Fruit fly (Drosophila melanogaster) whole organism, embryonic: ENCODE data around the gene CG4218.

Experiments
- B-H1 ChIP-seq: fragments of 200-800 bp; sonication (Bioruptor generic); IDR thresholded peaks from 3 replicates; pipeline ENCODE4 v1.3.6; 2022; ENCODE audit warnings: missing biosample characterization, missing genetic modification characterization
- CG10267 ChIP-seq: fragments of 200-800 bp; sonication (Bioruptor generic); optimal IDR thresholded peaks from 2 replicates; lab custom pipeline; 2018; ENCODE audit warnings: missing biosample characterization, mild to moderate bottlenecking, missing genetic modification characterization, moderate library complexity
- CG10565 ChIP-seq: fragments of 200-800 bp; sonication (Bioruptor generic); optimal IDR thresholded peaks from 3 replicates; lab custom pipeline; 2016; ENCODE audit warnings: missing biosample characterization, mild to moderate bottlenecking, missing genetic modification characterization
- CG11093 ChIP-seq: fragments of 200-800 bp; sonication (Bioruptor generic); IDR thresholded peaks from 3 replicates; pipeline ENCODE4 v1.3.6; 2022; ENCODE audit warnings: missing biosample characterization, missing genetic modification characterization
- CG11398 ChIP-seq: fragments of 200-800 bp; sonication (Bioruptor generic); optimal IDR thresholded peaks from 2 replicates; lab custom pipeline; 2016; ENCODE audit warnings: missing biosample characterization, missing genetic modification characterization
- CG12942 ChIP-seq: fragments of 200-800 bp; sonication (Bioruptor generic); optimal IDR thresholded peaks from 3 replicates; lab custom pipeline; 2016; ENCODE audit warnings: missing biosample characterization, missing genetic modification characterization
- CG15011 ChIP-seq: fragments of 200-800 bp; sonication (Bioruptor generic); optimal IDR thresholded peaks from 3 replicates; lab custom pipeline; 2018; ENCODE audit warnings: missing biosample characterization, mild to moderate bottlenecking, missing genetic modification characterization
- CG15073 ChIP-seq: fragments of 200-800 bp; sonication (Bioruptor generic); optimal IDR thresholded peaks from 2 replicates; lab custom pipeline; 2016; ENCODE audit warnings: missing biosample characterization, missing genetic modification characterization
- CG1529 ChIP-seq: fragments of 200-800 bp; sonication (Bioruptor generic); optimal IDR thresholded peaks from 3 replicates; lab custom pipeline; 2018; ENCODE audit warnings: missing biosample characterization, missing genetic modification characterization
- CG15514 ChIP-seq: fragments of 200-800 bp; sonication (Bioruptor generic); optimal IDR thresholded peaks from 3 replicates; lab custom pipeline; 2017; ENCODE audit warnings: missing biosample characterization, missing genetic modification characterization, mild to moderate bottlenecking, moderate library complexity, missing genetic modification reagents
- CG18011 ChIP-seq: fragments of 200-800 bp; sonication (Bioruptor generic); optimal IDR thresholded peaks from 2 replicates; lab custom pipeline; 2017; ENCODE audit warnings: missing biosample characterization, missing genetic modification characterization, mild to moderate bottlenecking, moderate library complexity, missing genotype
- CG2129 ChIP-seq: fragments of 200-800 bp; sonication (Bioruptor generic); IDR thresholded peaks from 2 replicates; pipeline ENCODE4 v1.3.6; 2022; ENCODE audit warnings: missing biosample characterization, missing genetic modification characterization; ENCODE audit not compliant: partially characterized antibody
- CG31388 ChIP-seq: fragments of 200-800 bp; sonication (Bioruptor generic); optimal IDR thresholded peaks from 2 replicates; lab custom pipeline; 2016; ENCODE audit warnings: missing biosample characterization, missing genetic modification characterization
- CG3995 ChIP-seq: fragments of 200-800 bp; sonication (Bioruptor generic); optimal IDR thresholded peaks from 3 replicates; lab custom pipeline; 2016; ENCODE audit warnings: missing biosample characterization, missing genetic modification characterization
- CG43689 ChIP-seq: fragments of 200-800 bp; sonication (Bioruptor generic); IDR thresholded peaks from 2 replicates; pipeline ENCODE4 v1.3.6; 2022; ENCODE audit warnings: missing biosample characterization, missing genetic modification characterization
- CG4424 ChIP-seq: fragments of 200-800 bp; sonication (Bioruptor generic); optimal IDR thresholded peaks from 3 replicates; lab custom pipeline; 2016; ENCODE audit warnings: missing biosample characterization, missing genetic modification characterization
- CG4707 ChIP-seq: fragments of 200-800 bp; sonication (Bioruptor generic); optimal IDR thresholded peaks from 2 replicates; lab custom pipeline; 2018; ENCODE audit warnings: missing biosample characterization, mild to moderate bottlenecking, missing genetic modification characterization, moderate library complexity
- CG5245 ChIP-seq: fragments of 200-800 bp; sonication (Bioruptor generic); optimal IDR thresholded peaks from 3 replicates; lab custom pipeline; 2016; ENCODE audit warnings: missing biosample characterization, missing genetic modification characterization
- CG5953 ChIP-seq: fragments of 200-800 bp; sonication (Bioruptor generic); IDR thresholded peaks from 2 replicates; pipeline ENCODE4 v1.3.6; 2022; ENCODE audit warnings: missing biosample characterization, missing genetic modification characterization
- CG7357 ChIP-seq: fragments of 200-800 bp; sonication (Bioruptor generic); IDR thresholded peaks from 3 replicates; pipeline ENCODE4 v1.3.6; 2022; ENCODE audit warnings: missing biosample characterization, missing genetic modification characterization
- CG7556 ChIP-seq: fragments of 200-800 bp; sonication (Bioruptor generic); optimal IDR thresholded peaks from 2 replicates; lab custom pipeline; 2017; ENCODE audit warnings: missing biosample characterization, mild to moderate bottlenecking, missing genetic modification characterization
- CG7786 ChIP-seq: fragments of 200-800 bp; sonication (Bioruptor generic); optimal IDR thresholded peaks from 2 replicates; lab custom pipeline; 2016; ENCODE audit warnings: missing biosample characterization, missing genetic modification characterization
- CG8478 ChIP-seq: fragments of >200 bp; optimal IDR thresholded peaks from 2 replicates; lab custom pipeline; 2018
- CG8924 ChIP-seq: fragments of 200-800 bp; optimal IDR thresholded peaks from 3 replicates; lab custom pipeline; 2019; ENCODE audit warnings: missing biosample characterization, mild to moderate bottlenecking, missing genetic modification characterization, moderate library complexity
- Deaf1 ChIP-seq: fragments of 200-800 bp; optimal IDR thresholded peaks from 3 replicates; lab custom pipeline; 2019; ENCODE audit warnings: missing biosample characterization, mild to moderate bottlenecking, missing genetic modification characterization, moderate library complexity
- Dref ChIP-seq: fragments of 200-800 bp; sonication (Bioruptor generic); IDR thresholded peaks from 2 replicates; pipeline ENCODE4 v1.3.6; 2022; ENCODE audit warnings: missing biosample characterization, missing genetic modification characterization
- Drgx ChIP-seq: fragments of 200-800 bp; sonication (Bioruptor generic); IDR thresholded peaks from 2 replicates; pipeline ENCODE4 v1.3.6; 2022; ENCODE audit warnings: missing biosample characterization, missing genetic modification characterization
- Fer1 ChIP-seq: fragments of 200-800 bp; sonication (Bioruptor generic); optimal IDR thresholded peaks from 2 replicates; lab custom pipeline; 2017; ENCODE audit warnings: missing biosample characterization, mild to moderate bottlenecking, missing genetic modification characterization
- H15 ChIP-seq: fragments of 200-800 bp; sonication (Bioruptor generic); IDR thresholded peaks from 3 replicates; pipeline ENCODE4 v1.3.6; 2022; ENCODE audit warnings: missing biosample characterization, missing genetic modification characterization
- Hr3 ChIP-seq: fragments of 200-800 bp; sonication (Bioruptor generic); optimal IDR thresholded peaks from 3 replicates; lab custom pipeline; 2016; ENCODE audit warnings: missing biosample characterization, missing genetic modification characterization
- Jarid2 ChIP-seq: fragments of 200-800 bp; sonication (Bioruptor generic); optimal IDR thresholded peaks from 3 replicates; lab custom pipeline; 2017; ENCODE audit warnings: mild to moderate bottlenecking, missing biosample characterization, missing genetic modification reagents, missing genetic modification characterization
- Kr ChIP-seq: fragments of 200-800 bp; sonication (Bioruptor generic); optimal IDR thresholded peaks from 2 replicates; lab custom pipeline; 2017; ENCODE audit warnings: missing biosample characterization, mild to moderate bottlenecking, missing genetic modification characterization
- Mes4 ChIP-seq: fragments of 200-800 bp; sonication (Bioruptor generic); optimal IDR thresholded peaks from 2 replicates; lab custom pipeline; 2016; ENCODE audit warnings: missing biosample characterization, missing genetic modification characterization
- NFAT ChIP-seq: fragments of 200-800 bp; sonication (Bioruptor generic); IDR thresholded peaks from 2 replicates; pipeline ENCODE4 v1.3.6; 2022; ENCODE audit warnings: missing biosample characterization, missing genetic modification characterization
- Optix ChIP-seq: fragments of 200-800 bp; sonication (Bioruptor generic); IDR thresholded peaks from 3 replicates; pipeline ENCODE4 v1.3.6; 2022; ENCODE audit warnings: missing biosample characterization, missing genetic modification characterization
- Scr ChIP-seq: fragments of 200-800 bp; sonication (Bioruptor generic); IDR thresholded peaks from 2 replicates; pipeline ENCODE4 v1.3.6; 2022; ENCODE audit warnings: missing biosample characterization, missing genetic modification characterization; ENCODE audit not compliant: partially characterized antibody
- Xbp1 ChIP-seq: fragments of 200-800 bp; sonication (Bioruptor generic); optimal IDR thresholded peaks from 3 replicates; lab custom pipeline; 2016; ENCODE audit warnings: missing biosample characterization, mild to moderate bottlenecking, missing genetic modification characterization
- dan ChIP-seq: fragments of 200-800 bp; sonication (Bioruptor generic); IDR thresholded peaks from 2 replicates; pipeline ENCODE4 v1.3.6; 2022; ENCODE audit warnings: missing biosample characterization, missing genetic modification characterization
- dmrt11E ChIP-seq: fragments of 200-800 bp; sonication (Bioruptor generic); optimal IDR thresholded peaks from 3 replicates; lab custom pipeline; 2018; ENCODE audit warnings: missing biosample characterization, mild to moderate bottlenecking, missing genetic modification characterization, moderate library complexity
- dmrt99B ChIP-seq: fragments of 200-800 bp; sonication (Bioruptor generic); optimal IDR thresholded peaks from 2 replicates; lab custom pipeline; 2018; ENCODE audit warnings: missing biosample characterization, mild to moderate bottlenecking, missing genetic modification characterization, moderate library complexity
- dpn ChIP-seq, 2 experiments: fragments of 200-800 bp; sonication (Bioruptor generic); optimal IDR thresholded peaks; 3 replicates each; lab custom pipeline; 2016; ENCODE audit warnings: missing biosample characterization in 2 of 2, missing genetic modification characterization in 2 of 2
- esg ChIP-seq: fragments of 200-800 bp; sonication (Bioruptor generic); conservative IDR thresholded peaks from 2 replicates; pipeline ENCODE4 v1.3.6; 2022; ENCODE audit warnings: missing biosample characterization, missing genetic modification characterization
- ftz-f1 ChIP-seq: fragments of 200-800 bp; sonication (Bioruptor generic); optimal IDR thresholded peaks from 2 replicates; lab custom pipeline; 2016; ENCODE audit warnings: missing biosample characterization, missing genetic modification characterization
- knrl ChIP-seq: fragments of 200-800 bp; sonication (Bioruptor generic); IDR thresholded peaks from 3 replicates; pipeline ENCODE4 v1.3.6; 2022; ENCODE audit warnings: missing biosample characterization, missing genetic modification characterization; ENCODE audit not compliant: partially characterized antibody
- org-1 ChIP-seq: fragments of 200-800 bp; sonication (Bioruptor generic); optimal IDR thresholded peaks from 2 replicates; lab custom pipeline; 2017; ENCODE audit warnings: missing biosample characterization, missing genetic modification characterization
- rib ChIP-seq: fragments of 200-800 bp; sonication (Bioruptor generic); IDR thresholded peaks from 2 replicates; pipeline ENCODE4 v1.3.6; 2022; ENCODE audit warnings: missing biosample characterization, missing genetic modification characterization
- salm ChIP-seq: fragments of 200-800 bp; sonication (Bioruptor generic); optimal IDR thresholded peaks from 2 replicates; lab custom pipeline; 2018; ENCODE audit warnings: missing biosample characterization, mild to moderate bottlenecking, missing genetic modification characterization
- sens ChIP-seq: fragments of 200-800 bp; sonication (Bioruptor generic); peaks from one replicate; lab custom pipeline; 2016; ENCODE audit warnings: missing biosample characterization, missing genetic modification characterization
- tll ChIP-seq, 2 experiments: fragments of 200-800 bp in 1 of 2; fragments of >200 bp in 1 of 2; sonication (Bioruptor generic) in 1 of 2; optimal IDR thresholded peaks; 2 replicates each; lab custom pipeline; 2017 to 2019; ENCODE audit warnings: missing biosample characterization in 2 of 2, missing genetic modification characterization in 2 of 2, mild to moderate bottlenecking in 1 of 2, moderate library complexity in 1 of 2
- wdn ChIP-seq: fragments of 200-800 bp; sonication (Bioruptor generic); IDR thresholded peaks from 2 replicates; pipeline ENCODE4 v1.3.6; 2022; ENCODE audit warnings: missing biosample characterization, missing genetic modification characterization
- zen2 ChIP-seq: fragments of 200-800 bp; sonication (Bioruptor generic); IDR thresholded peaks from 3 replicates; pipeline ENCODE4 v1.3.6; 2022; ENCODE audit warnings: missing biosample characterization, missing genetic modification characterization; ENCODE audit not compliant: partially characterized antibody

CG4218 gene

dm6 chr2L:14500383-14500782 lies 48.5 kb downstream of the CG4218 start (continued):
- TF ChIP-seq Optix (no peak), CG18011 (GFP tag; lab: Kevin White, UChicago) (peak; percentile 16), wdn (GFP tag; lab: Robert Waterston, UW) (no peak), CG10565 (GFP tag; lab: Kevin White, UChicago) (no peak), CG5953 (GFP tag; lab: Robert Waterston, UW) (peak; percentile 43; the same call in 1 of the 2 replicates), CG1529 (GFP tag; lab: Kevin White, UChicago) (peak; percentile 40), CG7786 (GFP tag; lab: Kevin White, UChicago) (peak; percentile 26), CG8478 (lab: Kevin White, UChicago) (no peak), CG3995 (GFP tag; lab: Kevin White, UChicago) (no peak), Xbp1 (GFP tag; lab: Kevin White, UChicago) (peak; percentile 44), CG15514 (GFP tag; lab: Kevin White, UChicago) (peak; percentile 31), Kr (GFP tag; lab: Kevin White, UChicago) (peak; percentile 21), dan (no peak), Jarid2 (GFP tag; lab: Kevin White, UChicago) (peak; percentile 28), Dref (no peak), H15 (GFP tag; lab: Robert Waterston, UW) (peak; percentile 71), CG11093 (GFP tag; lab: Robert Waterston, UW) (peak; percentile 71; the same call in 2 of the 3 replicates), dpn (GFP tag; optimal IDR thresholded peaks at IDR 0.05; lab: Kevin White, UChicago) (peak in 1 of 2 experiments; percentile 68), CG8924 (tag; lab: Kevin White, UChicago) (peak; percentile 77), dmrt11E (tag; lab: Kevin White, UChicago) (peak; percentile 70), zen2 (GFP tag; lab: Robert Waterston, UW) (no peak), knrl (GFP tag; lab: Robert Waterston, UW) (no peak), ftz-f1 (GFP tag; lab: Kevin White, UChicago) (no peak), tll (GFP tag; optimal IDR thresholded peaks at IDR 0.05; lab: Kevin White, UChicago) (no peak), salm (peak; percentile 52), B-H1 (GFP tag; lab: Robert Waterston, UW) (peak; percentile 68; the same call in 1 of the 3 replicates), esg (0 out of 2 replicates have a peak, but pooled peaks have one; percentile 23), Hr3 (peak; percentile 72), dmrt99B (tag; lab: Kevin White, UChicago) (peak; percentile 77), org-1 (GFP tag; lab: Kevin White, UChicago) (peak; percentile 58), CG4707 (peak; percentile 35), Fer1 (GFP tag; lab: Kevin White, UChicago) (peak; percentile 46), CG10267 (peak; percentile 71), Scr (GFP tag; lab: Robert Waterston, UW) (no peak), CG11398 (GFP tag; lab: Kevin White, UChicago) (no peak), rib (GFP tag; lab: Robert Waterston, UW) (no peak), CG43689 (GFP tag; lab: Robert Waterston, UW) (0 out of 2 replicates have a peak, but pooled peaks have one; percentile 18), CG2129 (GFP tag; lab: Robert Waterston, UW) (no peak), CG15011 (GFP tag; lab: Kevin White, UChicago) (peak; percentile 51), CG7556 (GFP tag; lab: Kevin White, UChicago) (peak; percentile 76), CG31388 (GFP tag; lab: Kevin White, UChicago) (no peak), CG7357 (GFP tag; lab: Robert Waterston, UW) (peak; percentile 73), NFAT (0 out of 2 replicates have a peak, but pooled peaks have one; percentile 4), CG5245 (GFP tag; lab: Kevin White, UChicago) (no peak), CG15073 (GFP tag; lab: Kevin White, UChicago) (no peak), sens (peak; percentile 30), CG12942 (GFP tag; lab: Kevin White, UChicago) (no peak), Deaf1 (tag; lab: Kevin White, UChicago) (peak; percentile 23), CG4424 (GFP tag; lab: Kevin White, UChicago) (peak; percentile 50), Drgx (no peak), Mes4 (GFP tag; lab: Kevin White, UChicago) (peak; percentile 49)
